Fruit fly (Drosophila melanogaster): ENCODE measurements around the gene cpb.

DNA sequence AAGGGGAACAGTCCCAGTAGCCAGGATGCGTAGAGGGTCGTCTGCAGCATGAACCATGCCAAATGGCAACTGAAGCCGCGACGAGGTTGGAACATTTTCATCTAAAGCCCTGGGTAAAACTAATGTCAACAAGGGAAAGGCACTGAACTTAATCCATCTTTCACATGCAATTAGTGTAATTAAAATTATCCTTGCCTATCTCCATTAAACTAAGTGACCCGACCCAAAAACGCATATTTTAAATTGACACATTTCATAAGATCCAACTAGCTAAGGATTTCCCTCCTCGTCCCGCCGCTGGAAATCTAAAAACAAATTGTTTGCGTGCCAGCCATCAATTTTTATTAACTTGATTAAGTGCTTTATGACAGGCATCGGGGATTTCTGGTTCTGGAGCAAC, 51.6 kb downstream of the cpb start, which contains the start of gene Gr22f:
- TF ChIP-seq cnc (optimal IDR thresholded peaks at IDR 0.05) (no peak), cic (GFP tag; optimal IDR thresholded peaks at IDR 0.05) (no peak), CG11617 (GFP tag; optimal IDR thresholded peaks at IDR 0.05) (no peak), CG5204 (GFP tag; optimal IDR thresholded peaks at IDR 0.05) (no peak), CG7101 (tag; optimal IDR thresholded peaks at IDR 0.05) (no peak), pad (GFP tag; optimal IDR thresholded peaks at IDR 0.05) (no peak)
